Fruit fly (Drosophila melanogaster) whole organism, embryonic: ENCODE data around the gene Cyp309a2.
A peak's percentile ranks its signal among the peaks of the same experiment; 100 is the strongest.

Experiments used
- Asciz ChIP-seq: fragments of 200-800 bp; sonication (Bioruptor generic); optimal IDR thresholded peaks from 2 replicates; lab custom pipeline; 2017; ENCODE audit warnings: missing biosample characterization, mild to moderate bottlenecking, missing genetic modification characterization, missing genetic modification reagents
- Awh ChIP-seq: fragments of 200-800 bp; sonication (Bioruptor generic); IDR thresholded peaks from 2 replicates; pipeline ENCODE4, ENCODE4 v1.3.6; 2022; ENCODE audit warnings: missing biosample characterization, missing genetic modification characterization
- CG11247 ChIP-seq: fragments of 200-800 bp; sonication (Bioruptor generic); IDR thresholded peaks from 2 replicates; pipeline ENCODE4 v1.3.6; 2022; ENCODE audit warnings: missing biosample characterization, missing genetic modification characterization
- CG13123 ChIP-seq: fragments of 200-800 bp; sonication (Bioruptor generic); optimal IDR thresholded peaks from 2 replicates; lab custom pipeline; 2016; ENCODE audit warnings: missing biosample characterization, missing genetic modification characterization
- CG17361 ChIP-seq: fragments of 200-800 bp; sonication (Bioruptor generic); IDR thresholded peaks from 3 replicates; pipeline ENCODE4 v1.3.6; 2022; ENCODE audit warnings: missing biosample characterization, missing genetic modification characterization
- CG18599 ChIP-seq: fragments of 200-800 bp; sonication (Bioruptor generic); optimal IDR thresholded peaks from 3 replicates; lab custom pipeline; 2017; ENCODE audit warnings: missing biosample characterization, missing genetic modification characterization, mild to moderate bottlenecking, moderate library complexity, missing genetic modification reagents
- CG2116 ChIP-seq: fragments of 200-800 bp; sonication (Bioruptor generic); optimal IDR thresholded peaks from 3 replicates; lab custom pipeline; 2018; ENCODE audit warnings: missing biosample characterization, mild to moderate bottlenecking, missing genetic modification characterization
- CG2202 ChIP-seq: fragments of 200-800 bp; sonication (Bioruptor generic); optimal IDR thresholded peaks from 2 replicates; lab custom pipeline; 2018; ENCODE audit warnings: missing biosample characterization, mild to moderate bottlenecking, missing genetic modification characterization
- CG2678 ChIP-seq: fragments of 200-800 bp; sonication (Bioruptor generic); optimal IDR thresholded peaks from 3 replicates; lab custom pipeline; 2019; ENCODE audit warnings: missing biosample characterization, mild to moderate bottlenecking, missing genetic modification characterization, moderate library complexity
- CG30431 ChIP-seq: fragments of 200-800 bp; sonication (Bioruptor generic); optimal IDR thresholded peaks from 2 replicates; lab custom pipeline; 2017; ENCODE audit warnings: missing biosample characterization, missing genetic modification characterization
- CG32767 ChIP-seq: fragments of 200-800 bp; sonication (Bioruptor generic); IDR thresholded peaks from 2 replicates; pipeline ENCODE4 v1.3.6; 2022; ENCODE audit warnings: missing biosample characterization, missing genetic modification characterization
- CG3838 ChIP-seq: fragments of 200-800 bp; sonication (Bioruptor generic); optimal IDR thresholded peaks from 3 replicates; lab custom pipeline; 2016; ENCODE audit warnings: missing biosample characterization, missing genetic modification characterization
- CG3995 ChIP-seq: fragments of 200-800 bp; sonication (Bioruptor generic); optimal IDR thresholded peaks from 3 replicates; lab custom pipeline; 2016; ENCODE audit warnings: missing biosample characterization, missing genetic modification characterization
- CG5953 ChIP-seq: fragments of 200-800 bp; sonication (Bioruptor generic); IDR thresholded peaks from 2 replicates; pipeline ENCODE4 v1.3.6; 2022; ENCODE audit warnings: missing biosample characterization, missing genetic modification characterization
- CG6689 ChIP-seq: fragments of 200-800 bp; sonication (Bioruptor generic); IDR thresholded peaks from 2 replicates; pipeline ENCODE4 v1.3.6; 2022; ENCODE audit warnings: missing biosample characterization, missing genetic modification characterization
- CG6854 ChIP-seq: fragments of 200-800 bp; sonication (Bioruptor generic); optimal IDR thresholded peaks from 3 replicates; lab custom pipeline; 2017; ENCODE audit warnings: missing biosample characterization, mild to moderate bottlenecking, missing genetic modification characterization
- CG7745 ChIP-seq: fragments of 200-800 bp; sonication (Bioruptor generic); optimal IDR thresholded peaks from 2 replicates; lab custom pipeline; 2018; ENCODE audit warnings: missing biosample characterization, mild to moderate bottlenecking, missing genetic modification characterization, moderate library complexity
- CG8290 ChIP-seq, 3 experiments: fragments of 200-800 bp; sonication (Bioruptor generic); optimal IDR thresholded peaks; 2 replicates each; lab custom pipeline; 2016 to 2019; ENCODE audit warnings: missing biosample characterization in 3 of 3, missing genetic modification characterization in 3 of 3, mild to moderate bottlenecking in 2 of 3, moderate library complexity in 1 of 3
- CG8388 ChIP-seq: fragments of 200-800 bp; sonication (Bioruptor generic); optimal IDR thresholded peaks from 2 replicates; lab custom pipeline; 2019; ENCODE audit warnings: missing biosample characterization, mild to moderate bottlenecking, missing genetic modification characterization, moderate library complexity
- CoRest ChIP-seq: fragments of 200-800 bp; sonication (Bioruptor generic); optimal IDR thresholded peaks from 3 replicates; lab custom pipeline; 2018; ENCODE audit warnings: missing biosample characterization, mild to moderate bottlenecking, missing genetic modification characterization, moderate library complexity
- D19A ChIP-seq: fragments of 200-800 bp; optimal IDR thresholded peaks from 3 replicates; lab custom pipeline; 2019; ENCODE audit warnings: missing biosample characterization, mild to moderate bottlenecking, missing genetic modification characterization, moderate library complexity
- Dbx ChIP-seq: fragments of 200-800 bp; sonication (Bioruptor generic); IDR thresholded peaks from 3 replicates; pipeline ENCODE4 v1.3.6; 2022; ENCODE audit warnings: missing biosample characterization, missing genetic modification characterization
- Dfd ChIP-seq, 2 experiments: fragments of >200 bp; optimal IDR thresholded peaks; 2 replicates each; lab custom pipeline; 2017; ENCODE audit warnings: missing biosample characterization in 2 of 2, missing genetic modification characterization in 2 of 2
- E2f2 ChIP-seq: fragments of 200-800 bp; sonication (Bioruptor generic); IDR thresholded peaks from 2 replicates; pipeline ENCODE4 v1.3.6; 2022; ENCODE audit warnings: missing biosample characterization, missing genetic modification characterization
- Gug ChIP-seq: fragments of 200-800 bp; sonication (Bioruptor generic); IDR thresholded peaks from 4 replicates; pipeline ENCODE4 v1.3.6; 2022; ENCODE audit warnings: missing biosample characterization, missing genetic modification characterization
- HLH3B ChIP-seq: fragments of 200-800 bp; sonication (Bioruptor generic); IDR thresholded peaks from 2 replicates; pipeline ENCODE4 v1.3.6; 2022; ENCODE audit warnings: missing biosample characterization, missing genetic modification characterization
- Hsf ChIP-seq: fragments of 200-800 bp; sonication (Bioruptor generic); optimal IDR thresholded peaks from 3 replicates; lab custom pipeline; 2016; ENCODE audit warnings: missing biosample characterization, missing genetic modification characterization
- PHDP ChIP-seq: fragments of 200-800 bp; sonication (Bioruptor generic); optimal IDR thresholded peaks from 3 replicates; lab custom pipeline; 2018; ENCODE audit warnings: missing biosample characterization, mild to moderate bottlenecking, missing genetic modification characterization, moderate library complexity
- Sry-δ ChIP-seq: fragments of 200-800 bp; sonication (Bioruptor generic); optimal IDR thresholded peaks from 2 replicates; lab custom pipeline; 2016; ENCODE audit warnings: missing biosample characterization, missing genetic modification characterization
- cad ChIP-seq: fragments of >200 bp; optimal IDR thresholded peaks from 2 replicates; lab custom pipeline; 2017; ENCODE audit warnings: missing biosample characterization, missing genetic modification characterization
- crc ChIP-seq: fragments of 200-800 bp; sonication (Bioruptor generic); optimal IDR thresholded peaks from 2 replicates; lab custom pipeline; 2016; ENCODE audit warnings: missing biosample characterization, missing genetic modification characterization
- crp ChIP-seq, 2 experiments: fragments of 200-800 bp; sonication (Bioruptor generic); optimal IDR thresholded peaks; 2 replicates in 1 of 2; 3 replicates in 1 of 2; lab custom pipeline; 2017; ENCODE audit warnings: missing biosample characterization in 2 of 2, missing genetic modification characterization in 2 of 2, mild to moderate bottlenecking in 1 of 2, moderate library complexity in 1 of 2
- dimm ChIP-seq: fragments of 200-800 bp; sonication (Bioruptor generic); IDR thresholded peaks from 2 replicates; pipeline ENCODE4 v1.3.6; 2022; ENCODE audit warnings: missing biosample characterization, missing genetic modification characterization
- dmrt99B ChIP-seq: fragments of 200-800 bp; sonication (Bioruptor generic); optimal IDR thresholded peaks from 2 replicates; lab custom pipeline; 2018; ENCODE audit warnings: missing biosample characterization, mild to moderate bottlenecking, missing genetic modification characterization, moderate library complexity
- en ChIP-seq: fragments of 200-800 bp; sonication (Bioruptor generic); optimal IDR thresholded peaks from 2 replicates; lab custom pipeline; 2016; ENCODE audit warnings: missing biosample characterization, missing genetic modification characterization
- fd102C ChIP-seq: fragments of 200-800 bp; sonication (Bioruptor generic); optimal IDR thresholded peaks from 2 replicates; lab custom pipeline; 2018; ENCODE audit warnings: missing biosample characterization, mild to moderate bottlenecking, missing genetic modification characterization, moderate library complexity
- gem ChIP-seq: fragments of 200-800 bp; sonication (Bioruptor generic); optimal IDR thresholded peaks from 2 replicates; lab custom pipeline; 2019; ENCODE audit warnings: missing biosample characterization, mild to moderate bottlenecking, missing genetic modification characterization, moderate library complexity
- gro ChIP-seq: fragments of 200-800 bp; sonication (Bioruptor generic); optimal IDR thresholded peaks from 2 replicates; lab custom pipeline; 2016; ENCODE audit warnings: missing biosample characterization, missing genetic modification characterization
- inv ChIP-seq: fragments of 200-800 bp; sonication (Bioruptor generic); IDR thresholded peaks from 2 replicates; pipeline ENCODE4 v1.3.6; 2022; ENCODE audit warnings: missing biosample characterization, missing genetic modification characterization; ENCODE audit not compliant: partially characterized antibody
- ken ChIP-seq: fragments of 200-800 bp; sonication (Bioruptor generic); IDR thresholded peaks from 3 replicates; pipeline ENCODE4 v1.3.6; 2022; ENCODE audit warnings: missing biosample characterization, missing genetic modification characterization
- mirr ChIP-seq: fragments of 200-800 bp; sonication (Bioruptor generic); optimal IDR thresholded peaks from 3 replicates; lab custom pipeline; 2018; ENCODE audit warnings: missing biosample characterization, mild to moderate bottlenecking, missing genetic modification characterization
- nau ChIP-seq: fragments of 200-800 bp; sonication (Bioruptor generic); optimal IDR thresholded peaks from 3 replicates; lab custom pipeline; 2017; ENCODE audit warnings: missing biosample characterization, mild to moderate bottlenecking, missing genetic modification characterization, missing genetic modification reagents
- nerfin-1 ChIP-seq: fragments of 200-800 bp; sonication (Bioruptor generic); optimal IDR thresholded peaks from 3 replicates; lab custom pipeline; 2019; ENCODE audit warnings: missing biosample characterization, mild to moderate bottlenecking, missing genetic modification characterization, moderate library complexity
- onecut ChIP-seq: fragments of 200-800 bp; sonication (Bioruptor generic); IDR thresholded peaks from 2 replicates; pipeline ENCODE4 v1.3.6; 2022; ENCODE audit warnings: missing biosample characterization, missing genetic modification characterization
- p53 ChIP-seq: fragments of 200-800 bp; sonication (Bioruptor generic); optimal IDR thresholded peaks from 2 replicates; lab custom pipeline; 2016; ENCODE audit warnings: missing biosample characterization, missing genetic modification characterization
- sc ChIP-seq, 3 experiments: fragments of >200 bp in 2 of 3; fragments of 200-800 bp in 1 of 3; sonication (Bioruptor generic) in 1 of 3; optimal IDR thresholded peaks; 2 replicates in 2 of 3; 3 replicates in 1 of 3; lab custom pipeline; 2017; ENCODE audit warnings: mild to moderate bottlenecking in 1 of 3, missing biosample characterization in 1 of 3, missing genetic modification characterization in 1 of 3, missing genetic modification reagents in 1 of 3
- sim ChIP-seq: fragments of 200-800 bp; sonication (Bioruptor generic); IDR thresholded peaks from 2 replicates; pipeline ENCODE4 v1.3.6; 2022; ENCODE audit warnings: missing biosample characterization, missing genetic modification characterization
- tll ChIP-seq, 2 experiments: fragments of 200-800 bp in 1 of 2; fragments of >200 bp in 1 of 2; sonication (Bioruptor generic) in 1 of 2; optimal IDR thresholded peaks; 2 replicates each; lab custom pipeline; 2017 to 2019; ENCODE audit warnings: missing biosample characterization in 2 of 2, missing genetic modification characterization in 2 of 2, mild to moderate bottlenecking in 1 of 2, moderate library complexity in 1 of 2
- wor ChIP-seq: fragments of 200-800 bp; sonication (Bioruptor generic); IDR thresholded peaks from 2 replicates; pipeline ENCODE4 v1.3.6; 2022; ENCODE audit warnings: missing biosample characterization, missing genetic modification characterization
- yki ChIP-seq: fragments of >200 bp; optimal IDR thresholded peaks from 3 replicates; lab custom pipeline; 2018
- zen2 ChIP-seq: fragments of 200-800 bp; sonication (Bioruptor generic); IDR thresholded peaks from 3 replicates; pipeline ENCODE4 v1.3.6; 2022; ENCODE audit warnings: missing biosample characterization, missing genetic modification characterization; ENCODE audit not compliant: partially characterized antibody

Gene Cyp309a2

DNA sequence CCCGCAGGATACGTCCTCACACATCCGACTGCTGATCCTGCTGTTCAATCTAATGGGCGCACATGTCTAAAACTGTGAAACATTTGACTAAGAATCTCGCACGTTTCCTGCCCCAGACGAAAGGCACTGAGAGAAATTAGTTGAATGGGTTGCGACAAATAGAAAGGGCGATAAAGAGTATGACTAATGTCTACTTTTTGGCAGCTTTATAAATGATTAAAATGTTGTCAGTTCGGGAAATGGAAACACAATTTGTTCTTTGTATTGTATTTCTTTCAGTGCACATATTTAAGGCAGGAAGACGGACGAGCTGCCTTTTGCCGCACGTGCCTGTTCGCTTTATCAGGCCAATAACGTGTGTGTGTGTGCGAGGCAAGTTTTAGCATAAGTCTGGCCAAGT lies 44.7 kb downstream of the Cyp309a2 start (continued):
- TF ChIP-seq CG32767 (GFP tag; lab: Robert Waterston, UW) (no peak), CG5953 (GFP tag; lab: Robert Waterston, UW) (no peak), sim (GFP tag; lab: Robert Waterston, UW) (no peak), Dbx (GFP tag; lab: Robert Waterston, UW) (no peak), sc (optimal IDR thresholded peaks at IDR 0.05; lab: Kevin White, UChicago) (no peak), sc (GFP tag; optimal IDR thresholded peaks at IDR 0.05; lab: Kevin White, UChicago) (no peak), CG2116 (no peak), mirr (GFP tag; lab: Kevin White, UChicago) (no peak), HLH3B (GFP tag; lab: Robert Waterston, UW) (peak; percentile 34; the same call in 1 of the 2 replicates), CG13123 (GFP tag; lab: Kevin White, UChicago) (no peak), CG3995 (no peak), CG6854 (no peak), CG30431 (no peak), crp (GFP tag; optimal IDR thresholded peaks at IDR 0.05; lab: Kevin White, UChicago) (no peak), nau (GFP tag; lab: Kevin White, UChicago) (no peak), gro (GFP tag; lab: Kevin White, UChicago) (no peak), tll (GFP tag; optimal IDR thresholded peaks at IDR 0.05; lab: Kevin White, UChicago) (no peak), Awh (GFP tag; lab: Robert Waterston, UW) (no peak), Gug (GFP tag; lab: Robert Waterston, UW) (no peak), dmrt99B (tag; lab: Kevin White, UChicago) (peak; percentile 67), fd102C (no peak), CG7745 (tag; lab: Kevin White, UChicago) (no peak), CG6689 (GFP tag; lab: Robert Waterston, UW) (0 out of 2 replicates have a peak, but pooled peaks have one; percentile 8), Sry-δ (GFP tag; lab: Kevin White, UChicago) (no peak), onecut (peak; percentile 28; the same call in 1 of the 2 replicates), E2f2 (GFP tag; lab: Robert Waterston, UW) (no peak), gem (tag; lab: Kevin White, UChicago) (peak; percentile 42), CG3838 (GFP tag; lab: Kevin White, UChicago) (no peak), CG11247 (GFP tag; lab: Robert Waterston, UW) (no peak), zen2 (no peak), cad (GFP tag; lab: Kevin White, UChicago) (no peak), D19A (no peak), p53 (GFP tag; lab: Kevin White, UChicago) (no peak), crc (GFP tag; lab: Kevin White, UChicago) (no peak), CG17361 (GFP tag; lab: Robert Waterston, UW) (no peak), dimm (GFP tag; lab: Robert Waterston, UW) (no peak), wor (GFP tag; lab: Robert Waterston, UW) (no peak), inv (GFP tag; lab: Robert Waterston, UW) (no peak), CG8388 (no peak), nerfin-1 (tag; lab: Kevin White, UChicago) (no peak), yki (lab: Kevin White, UChicago) (no peak), ken (0 out of 3 replicates have a peak, but pooled peaks have one; percentile 20), en (no peak), CG8290 (GFP tag; optimal IDR thresholded peaks at IDR 0.05; lab: Kevin White, UChicago) (no peak), CG8290 (tag; optimal IDR thresholded peaks at IDR 0.05; lab: Kevin White, UChicago) (peak in 1 of 2 experiments; percentile 70), CoRest (tag; lab: Kevin White, UChicago) (peak; percentile 8), CG18599 (GFP tag; lab: Kevin White, UChicago) (peak; percentile 70), Asciz (no peak), PHDP (tag; lab: Kevin White, UChicago) (no peak), CG2202 (tag; lab: Kevin White, UChicago) (no peak), Hsf (peak; percentile 10), Dfd (GFP tag; optimal IDR thresholded peaks at IDR 0.05; lab: Kevin White, UChicago) (no peak), CG2678 (tag; lab: Kevin White, UChicago) (peak; percentile 52)
